Worm (Caenorhabditis elegans) whole organism, young adult: ENCODE results near the gene C26E6.1.
A peak's percentile ranks its signal among the peaks of the same experiment; 100 is the strongest.

Source experiments
- B0035.1 ChIP-seq: sonication (generic microtip); optimal IDR thresholded peaks from 2 replicates; lab custom pipeline; 2016; ENCODE audit warnings: missing genetic modification characterization, mild to moderate bottlenecking, missing compliant biosample characterization, missing genotype, missing genetic modification reagents
- B0336.3 ChIP-seq: fragments of 200-800 bp; sonication (Bioruptor generic); IDR thresholded peaks from 2 replicates; pipeline ENCODE4 v1.3.6; 2022; ENCODE audit warnings: missing genetic modification characterization, missing compliant biosample characterization
- F22D6.2 ChIP-seq: sonication (generic microtip); optimal IDR thresholded peaks from 2 replicates; lab custom pipeline; 2016; ENCODE audit warnings: mild to moderate bottlenecking, missing genetic modification characterization, missing compliant biosample characterization
- F37B4.10 ChIP-seq: fragments of 200-800 bp; sonication (Bioruptor generic); IDR thresholded peaks from 2 replicates; pipeline ENCODE4 v1.3.6; 2022; ENCODE audit warnings: missing genetic modification characterization, missing compliant biosample characterization
- F49E8.2 ChIP-seq: sonication (generic microtip); optimal IDR thresholded peaks from 3 replicates; lab custom pipeline; 2017; ENCODE audit warnings: missing genetic modification characterization, mild to moderate bottlenecking, missing compliant biosample characterization, antibody characterized with exemption, moderate library complexity; ENCODE audit not compliant: insufficient read depth
- F52B5.7 ChIP-seq: sonication (generic microtip); optimal IDR thresholded peaks from 2 replicates; lab custom pipeline; 2016; ENCODE audit warnings: mild to moderate bottlenecking, missing genetic modification characterization, missing compliant biosample characterization
- K12H6.12 ChIP-seq: fragments of 200-800 bp; sonication (Bioruptor generic); optimal IDR thresholded peaks from 2 replicates; lab custom pipeline; 2018; ENCODE audit warnings: mild to moderate bottlenecking, missing genetic modification characterization, missing compliant biosample characterization
- Y67H2A.10 ChIP-seq: fragments of 200-800 bp; sonication (Bioruptor generic); conservative IDR thresholded peaks from 2 replicates; pipeline ENCODE4 v1.3.6; 2022; ENCODE audit warnings: missing genetic modification reagents, missing genetic modification characterization, missing compliant biosample characterization
- Y79H2A.3 ChIP-seq: fragments of 200-800 bp; sonication (Bioruptor generic); conservative IDR thresholded peaks from 2 replicates; pipeline ENCODE4 v1.3.6; 2022; ENCODE audit warnings: missing genetic modification reagents, missing genetic modification characterization, missing compliant biosample characterization
- Y95B8A.8 ChIP-seq: fragments of 200-800 bp; sonication (Bioruptor generic); IDR thresholded peaks from 2 replicates; pipeline ENCODE4 v1.3.6; 2022; ENCODE audit warnings: missing genetic modification reagents, missing genetic modification characterization, missing compliant biosample characterization
- ama-1 ChIP-seq, 3 experiments: fragments of 150-350 bp in 1 of 3; sonication (generic microtip) in 2 of 3; optimal IDR thresholded peaks; 2 replicates each; lab custom pipeline; 2014 to 2018; ENCODE audit warnings: missing biosample characterization in 2 of 3, missing genetic modification characterization in 2 of 3, missing genetic modification reagents in 2 of 3
- aptf-2 ChIP-seq: fragments of 200-800 bp; sonication (Bioruptor generic); conservative IDR thresholded peaks from 2 replicates; pipeline ENCODE4 v1.3.6; 2022; ENCODE audit warnings: missing genetic modification reagents, missing genetic modification characterization, missing compliant biosample characterization
- aptf-3 ChIP-seq: fragments of 200-800 bp; sonication (Bioruptor generic); IDR thresholded peaks from 2 replicates; pipeline ENCODE4 v1.3.6; 2022; ENCODE audit warnings: missing genetic modification characterization, missing compliant biosample characterization
- ccch-3 ChIP-seq: fragments of 200-800 bp; sonication (Bioruptor generic); optimal IDR thresholded peaks from 2 replicates; lab custom pipeline; 2018; ENCODE audit warnings: mild to moderate bottlenecking, missing genetic modification characterization, missing compliant biosample characterization
- cebp-1 ChIP-seq, 2 experiments: fragments of 200-800 bp in 1 of 2; sonication (Bioruptor generic) in 1 of 2; sonication (generic microtip) in 1 of 2; IDR thresholded peaks in 1 of 2; optimal IDR thresholded peaks in 1 of 2; 2 replicates each; pipeline versions ENCODE4 v1.3.6 to Lab custom; 2017 to 2022; ENCODE audit warnings: missing compliant biosample characterization in 2 of 2, missing genetic modification characterization in 2 of 2, mild to moderate bottlenecking in 1 of 2, missing genetic modification reagents in 1 of 2, moderate library complexity in 1 of 2
- cebp-2 ChIP-seq: fragments of 200-800 bp; sonication (Bioruptor generic); IDR thresholded peaks from 2 replicates; pipeline ENCODE4 v1.3.6; 2022; ENCODE audit warnings: missing genetic modification characterization, missing compliant biosample characterization
- ceh-100 ChIP-seq: fragments of 200-800 bp; sonication (Bioruptor generic); IDR thresholded peaks from 2 replicates; pipeline ENCODE4 v1.3.6; 2022; ENCODE audit warnings: missing genetic modification reagents, missing genetic modification characterization, missing compliant biosample characterization
- ceh-27 ChIP-seq: fragments of 200-800 bp; sonication (Bioruptor generic); optimal IDR thresholded peaks from 2 replicates; lab custom pipeline; 2018; ENCODE audit warnings: mild to moderate bottlenecking, missing genetic modification characterization, moderate library complexity, missing compliant biosample characterization
- ceh-40 ChIP-seq: fragments of 200-800 bp; sonication (Bioruptor generic); IDR thresholded peaks from 2 replicates; pipeline ENCODE4 v1.3.6; 2022; ENCODE audit warnings: missing genetic modification characterization, missing compliant biosample characterization
- ceh-58 ChIP-seq: fragments of 200-800 bp; sonication (Bioruptor generic); IDR thresholded peaks from 2 replicates; pipeline ENCODE4 v1.3.6; 2022; ENCODE audit warnings: missing genetic modification characterization, missing compliant biosample characterization
- ceh-79 ChIP-seq: sonication (generic microtip); optimal IDR thresholded peaks from 2 replicates; lab custom pipeline; 2017; ENCODE audit warnings: mild to moderate bottlenecking, missing genetic modification characterization, missing compliant biosample characterization
- chd-7 ChIP-seq: sonication (generic microtip); optimal IDR thresholded peaks from 2 replicates; lab custom pipeline; 2016; ENCODE audit warnings: mild to moderate bottlenecking, missing genetic modification characterization, moderate library complexity, missing compliant biosample characterization
- dox-1 ChIP-seq: fragments of 200-800 bp; sonication (Bioruptor generic); IDR thresholded peaks from 2 replicates; pipeline ENCODE4 v1.3.6; 2022; ENCODE audit warnings: missing genetic modification reagents, missing genetic modification characterization, missing compliant biosample characterization
- dpff-1 ChIP-seq: sonication (generic microtip); optimal IDR thresholded peaks from 2 replicates; lab custom pipeline; 2017; ENCODE audit warnings: mild to moderate bottlenecking, missing genetic modification characterization, missing compliant biosample characterization
- dpl-1 ChIP-seq: fragments of 150-350 bp; optimal IDR thresholded peaks from 2 replicates; lab custom pipeline; 2014; ENCODE audit warnings: missing biosample characterization, missing genetic modification reagents, missing genetic modification characterization
- egl-18 ChIP-seq: fragments of 200-800 bp; sonication (Bioruptor generic); IDR thresholded peaks from 2 replicates; pipeline ENCODE4 v1.3.6; 2022; ENCODE audit warnings: missing genetic modification reagents, missing genetic modification characterization, missing compliant biosample characterization
- ekl-4 ChIP-seq: fragments of 200-800 bp; sonication (Bioruptor generic); IDR thresholded peaks from 2 replicates; pipeline ENCODE4 v1.3.6; 2022; ENCODE audit warnings: missing genetic modification reagents, missing genetic modification characterization, missing compliant biosample characterization
- him-1 ChIP-seq: sonication (generic microtip); optimal IDR thresholded peaks from 2 replicates; lab custom pipeline; 2016; ENCODE audit warnings: missing genotype, missing genetic modification reagents, missing genetic modification characterization, missing compliant biosample characterization
- hmg-1.2 ChIP-seq: fragments of 200-800 bp; sonication (Bioruptor generic); IDR thresholded peaks from 2 replicates; pipeline ENCODE4 v1.3.6; 2022; ENCODE audit warnings: missing genetic modification reagents, missing genetic modification characterization, missing compliant biosample characterization
- lin-40 ChIP-seq: sonication (generic microtip); optimal IDR thresholded peaks from 2 replicates; lab custom pipeline; 2016; ENCODE audit warnings: missing genetic modification characterization, mild to moderate bottlenecking, missing compliant biosample characterization, missing genotype, missing genetic modification reagents
- lir-1 ChIP-seq: fragments of 200-800 bp; sonication (Bioruptor generic); conservative IDR thresholded peaks from 2 replicates; pipeline ENCODE4 v1.3.6; 2022; ENCODE audit warnings: missing genetic modification reagents, missing genetic modification characterization, missing compliant biosample characterization
- madf-10 ChIP-seq: sonication (generic microtip); optimal IDR thresholded peaks from 2 replicates; lab custom pipeline; 2016; ENCODE audit warnings: mild to moderate bottlenecking, missing genetic modification characterization, missing compliant biosample characterization
- madf-3 ChIP-seq: fragments of 200-800 bp; sonication (Bioruptor generic); IDR thresholded peaks from 2 replicates; pipeline ENCODE4 v1.3.6; 2022; ENCODE audit warnings: missing genetic modification reagents, missing genetic modification characterization, missing compliant biosample characterization
- mcd-1 ChIP-seq: fragments of 200-800 bp; sonication (Bioruptor generic); IDR thresholded peaks from 2 replicates; pipeline ENCODE4 v1.3.6; 2022; ENCODE audit warnings: missing genetic modification reagents, missing genetic modification characterization, missing compliant biosample characterization
- mes-4 ChIP-seq: sonication (generic microtip); optimal IDR thresholded peaks from 2 replicates; lab custom pipeline; 2016; ENCODE audit warnings: missing genotype, missing genetic modification characterization, missing compliant biosample characterization
- nfya-1 ChIP-seq: sonication (generic microtip); optimal IDR thresholded peaks from 2 replicates; lab custom pipeline; 2017; ENCODE audit warnings: antibody characterized with exemption, missing compliant biosample characterization, missing genetic modification characterization, borderline replicate concordance; ENCODE audit not compliant: insufficient read depth
- nhr-27 ChIP-seq: fragments of 200-800 bp; sonication (Bioruptor generic); optimal IDR thresholded peaks from 2 replicates; lab custom pipeline; 2018; ENCODE audit warnings: mild to moderate bottlenecking, missing genetic modification characterization, moderate library complexity, missing compliant biosample characterization
- nhr-90 ChIP-seq: sonication (generic microtip); optimal IDR thresholded peaks from 2 replicates; lab custom pipeline; 2016; ENCODE audit warnings: missing genotype, mild to moderate bottlenecking, missing genetic modification characterization, missing compliant biosample characterization
- sdz-38 ChIP-seq: sonication (generic microtip); optimal IDR thresholded peaks from 2 replicates; lab custom pipeline; 2016; ENCODE audit warnings: missing genotype, missing genetic modification characterization, missing compliant biosample characterization
- sea-2 ChIP-seq: fragments of 200-800 bp; sonication (Bioruptor generic); IDR thresholded peaks from 2 replicates; pipeline ENCODE4 v1.3.6; 2022; ENCODE audit warnings: missing genetic modification characterization, missing compliant biosample characterization
- snpc-1.1 ChIP-seq: sonication (generic microtip); optimal IDR thresholded peaks from 2 replicates; lab custom pipeline; 2017; ENCODE audit warnings: missing genetic modification characterization, mild to moderate bottlenecking, missing compliant biosample characterization, antibody characterized with exemption, moderate library complexity, missing genotype, missing genetic modification reagents; ENCODE audit not compliant: insufficient read depth
- snpc-3.4 ChIP-seq: sonication (generic microtip); optimal IDR thresholded peaks from 2 replicates; lab custom pipeline; 2017; ENCODE audit warnings: missing genetic modification characterization, mild to moderate bottlenecking, missing compliant biosample characterization, antibody characterized with exemption, moderate library complexity, missing genotype, missing genetic modification reagents
- tlf-1 ChIP-seq: fragments of 200-800 bp; sonication (Bioruptor generic); optimal IDR thresholded peaks from 2 replicates; lab custom pipeline; 2018; ENCODE audit warnings: mild to moderate bottlenecking, missing genetic modification characterization, missing compliant biosample characterization
- unc-130 ChIP-seq: sonication (generic microtip); optimal IDR thresholded peaks from 2 replicates; lab custom pipeline; 2016; ENCODE audit warnings: missing genetic modification reagents, missing genetic modification characterization, missing compliant biosample characterization
- zim-3 ChIP-seq: sonication (generic microtip); optimal IDR thresholded peaks from 2 replicates; lab custom pipeline; 2017; ENCODE audit warnings: mild to moderate bottlenecking, missing genetic modification characterization, moderate library complexity, missing compliant biosample characterization
- ztf-28 ChIP-seq: fragments of 200-800 bp; sonication (Bioruptor generic); IDR thresholded peaks from 2 replicates; pipeline ENCODE4 v1.3.6; 2022; ENCODE audit warnings: missing genetic modification reagents, missing genetic modification characterization, missing compliant biosample characterization

The C26E6.1 gene

DNA sequence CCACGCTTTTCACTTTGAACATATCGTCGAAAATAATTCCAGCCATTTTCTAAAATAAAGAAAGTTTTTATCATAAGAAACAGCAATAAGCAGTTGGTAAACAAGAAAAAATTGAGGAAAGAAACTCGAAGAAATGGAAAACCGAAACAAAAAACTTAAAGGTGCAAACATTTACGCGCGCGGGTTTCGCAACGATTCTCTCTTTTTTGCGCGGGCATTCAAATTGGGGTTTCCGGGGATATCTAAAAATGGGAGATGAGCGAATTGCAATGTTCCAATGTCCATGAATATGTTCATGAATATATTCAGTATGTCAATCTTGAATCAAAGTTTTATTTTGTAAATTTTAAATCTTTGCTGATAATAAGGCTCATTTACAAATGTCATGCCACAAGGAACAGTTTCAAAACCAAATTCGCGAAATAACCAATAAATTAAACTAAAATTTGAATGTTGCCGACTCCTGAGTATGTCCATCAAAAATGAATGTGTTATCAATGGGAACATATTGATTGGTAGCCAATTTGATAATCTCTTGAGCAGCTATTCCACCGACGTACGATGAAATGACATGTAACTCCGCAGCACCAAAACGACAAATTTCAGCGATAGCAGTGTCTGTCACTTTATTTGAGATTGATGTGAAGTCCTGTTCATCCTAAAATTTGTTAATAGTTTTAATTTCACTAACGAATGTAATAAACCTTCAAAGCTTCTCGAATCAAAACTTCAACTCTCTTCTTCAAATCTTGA, 38.5 kb upstream of the C26E6.1 start, which contains the start of gene rpb-8 (continued):
- TF ChIP-seq dpl-1 (GFP tag; lab: Kevin White, UChicago) (peak; percentile 78), snpc-3.4 (tag; lab: Kevin White, UChicago) (peak; percentile 29), F22D6.2 (no peak), Y67H2A.10 (GFP tag; lab: Robert Waterston, UW) (no peak), aptf-2 (GFP tag; lab: Robert Waterston, UW) (no peak), ceh-27 (GFP tag; lab: Kevin White, UChicago) (no peak), chd-7 (no peak), ceh-40 (no peak), Y79H2A.3 (no peak), lir-1 (GFP tag; lab: Robert Waterston, UW) (no peak), dpff-1 (tag; lab: Kevin White, UChicago) (no peak), aptf-3 (GFP tag; lab: Robert Waterston, UW) (no peak), ekl-4 (GFP tag; lab: Robert Waterston, UW) (no peak), cebp-2 (no peak), nhr-90 (tag; lab: Kevin White, UChicago) (no peak), sdz-38 (tag; lab: Kevin White, UChicago) (no peak), mcd-1 (GFP tag; lab: Robert Waterston, UW) (0 out of 2 replicates have a peak, but pooled peaks have one; percentile 30), sea-2 (GFP tag; lab: Robert Waterston, UW) (no peak), nfya-1 (no peak), cebp-1 (GFP tag; IDR thresholded peaks at IDR 0.05; lab: Robert Waterston, UW) (no peak), cebp-1 (tag; optimal IDR thresholded peaks at IDR 0.05; lab: Kevin White, UChicago) (peak; percentile 80), F49E8.2 (tag; lab: Kevin White, UChicago) (no peak), madf-10 (no peak), unc-130 (GFP tag; lab: Kevin White, UChicago) (no peak), Y95B8A.8 (no peak), K12H6.12 (tag; lab: Kevin White, UChicago) (no peak), egl-18 (GFP tag; lab: Robert Waterston, UW) (no peak), F37B4.10 (GFP tag; lab: Robert Waterston, UW) (no peak), ztf-28 (GFP tag; lab: Robert Waterston, UW) (peak; percentile 71; the same call in 1 of the 2 replicates), ama-1 (optimal IDR thresholded peaks at IDR 0.05; lab: Kevin White, UChicago) (no peak), ama-1 (GFP tag; optimal IDR thresholded peaks at IDR 0.05; lab: Kevin White, UChicago) (no peak), B0035.1 (tag; lab: Kevin White, UChicago) (no peak), snpc-1.1 (tag; lab: Kevin White, UChicago) (no peak), madf-3 (GFP tag; lab: Robert Waterston, UW) (no peak), B0336.3 (GFP tag; lab: Robert Waterston, UW) (no peak), tlf-1 (GFP tag; lab: Kevin White, UChicago) (no peak), ceh-79 (tag; lab: Kevin White, UChicago) (no peak), lin-40 (tag; lab: Kevin White, UChicago) (no peak), ceh-58 (GFP tag; lab: Robert Waterston, UW) (no peak), zim-3 (tag; lab: Kevin White, UChicago) (no peak), ceh-100 (GFP tag; lab: Robert Waterston, UW) (no peak), ccch-3 (GFP tag; lab: Kevin White, UChicago) (no peak), F52B5.7 (tag; lab: Kevin White, UChicago) (no peak), hmg-1.2 (GFP tag; lab: Robert Waterston, UW) (peak; percentile 8; the same call in 1 of the 2 replicates), mes-4 (tag; lab: Kevin White, UChicago) (no peak), nhr-27 (tag; lab: Kevin White, UChicago) (no peak), dox-1 (GFP tag; lab: Robert Waterston, UW) (no peak), him-1 (tag; lab: Kevin White, UChicago) (no peak)
